Worm (Caenorhabditis elegans) whole organism, mixed stage, embryonic: ENCODE measurements around the gene srw-113.

Experiments
- M03D4.4 ChIP-seq: sonication (generic microtip); optimal IDR thresholded peaks from 2 replicates; lab custom pipeline; 2017; ENCODE audit warnings: mild to moderate bottlenecking, missing genetic modification characterization, missing compliant biosample characterization
- ceh-83 ChIP-seq: fragments of 200-800 bp; sonication (Bioruptor generic); optimal IDR thresholded peaks from 2 replicates; lab custom pipeline; 2018; ENCODE audit warnings: mild to moderate bottlenecking, missing genetic modification characterization, missing compliant biosample characterization
- elt-1 ChIP-seq: sonication (generic microtip); optimal IDR thresholded peaks from 2 replicates; lab custom pipeline; 2017; ENCODE audit warnings: missing genetic modification characterization, mild to moderate bottlenecking, missing compliant biosample characterization, antibody characterized with exemption, moderate library complexity, borderline replicate concordance; ENCODE audit not compliant: insufficient read depth
- lin-32 ChIP-seq: fragments of 200-800 bp; sonication (Bioruptor generic); optimal IDR thresholded peaks from 2 replicates; lab custom pipeline; 2018; ENCODE audit warnings: mild to moderate bottlenecking, missing genetic modification characterization, missing compliant biosample characterization
- nhr-12 ChIP-seq: fragments of 150-350 bp; optimal IDR thresholded peaks from 2 replicates; lab custom pipeline; 2014; ENCODE audit warnings: missing biosample characterization, missing genetic modification characterization
- nhr-237 ChIP-seq: fragments of 150-350 bp; optimal IDR thresholded peaks from 2 replicates; lab custom pipeline; 2014; ENCODE audit warnings: missing biosample characterization, missing genetic modification characterization
- sptf-1 ChIP-seq: sonication (generic microtip); optimal IDR thresholded peaks from 2 replicates; lab custom pipeline; 2017; ENCODE audit warnings: mild to moderate bottlenecking, missing genetic modification characterization, moderate library complexity, missing compliant biosample characterization
- unc-39 ChIP-seq: fragments of 150-350 bp; optimal IDR thresholded peaks from 2 replicates; lab custom pipeline; 2014; ENCODE audit warnings: missing biosample characterization, missing genetic modification characterization
- unc-62 ChIP-seq: fragments of 150-350 bp; optimal IDR thresholded peaks from 2 replicates; lab custom pipeline; 2014; ENCODE audit warnings: missing biosample characterization, missing genetic modification reagents, missing genetic modification characterization
- ztf-11 ChIP-seq: fragments of 150-350 bp; optimal IDR thresholded peaks from 2 replicates; lab custom pipeline; 2014; ENCODE audit warnings: missing biosample characterization, missing genetic modification characterization

DNA sequence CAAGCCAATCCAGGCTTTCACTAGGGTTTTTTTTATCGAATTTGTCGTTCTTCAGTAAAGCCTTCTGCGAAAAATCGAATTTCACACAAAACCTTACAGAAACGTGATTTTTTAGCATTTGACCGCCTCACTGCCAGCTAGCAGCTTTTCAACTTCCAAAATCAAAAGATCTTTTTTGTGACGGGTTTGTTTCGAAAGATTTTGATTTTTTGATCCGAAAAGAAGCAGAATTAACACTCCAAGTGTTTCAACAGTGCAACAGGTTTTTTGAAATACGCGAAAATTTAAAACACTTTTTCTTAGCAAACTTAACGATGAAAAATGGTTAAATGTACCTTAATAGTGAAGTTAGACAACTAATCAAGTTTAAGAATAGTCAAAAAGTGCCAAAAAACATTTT, 8.5 kb downstream of the srw-113 start, which contains the start of gene clec-229:
- TF ChIP-seq unc-39 (tag; lab: Kevin White, UChicago) (no peak), lin-32 (GFP tag; lab: Kevin White, UChicago) (no peak), nhr-237 (tag; lab: Kevin White, UChicago) (no peak), unc-62 (GFP tag; lab: Kevin White, UChicago) (no peak), nhr-12 (no peak), ztf-11 (tag; lab: Kevin White, UChicago) (no peak), M03D4.4 (tag; lab: Kevin White, UChicago) (no peak), elt-1 (tag; lab: Kevin White, UChicago) (no peak), sptf-1 (tag; lab: Kevin White, UChicago) (no peak), ceh-83 (GFP tag; lab: Kevin White, UChicago) (no peak)
